Worm (Caenorhabditis elegans) whole organism, late embryonic: ENCODE results near the gene F35B12.10.

Source experiments
- C08G9.2 ChIP-seq: sonication (generic microtip); optimal IDR thresholded peaks from 2 replicates; lab custom pipeline; 2016; ENCODE audit warnings: mild to moderate bottlenecking, missing genetic modification characterization, moderate library complexity, missing compliant biosample characterization
- C38D4.7 ChIP-seq: fragments of 200-800 bp; sonication (Bioruptor generic); optimal IDR thresholded peaks from 2 replicates; lab custom pipeline; 2018; ENCODE audit warnings: mild to moderate bottlenecking, missing genetic modification characterization, moderate library complexity, missing compliant biosample characterization
- K02D7.2 ChIP-seq: sonication (generic microtip); optimal IDR thresholded peaks from 2 replicates; lab custom pipeline; 2017; ENCODE audit warnings: mild to moderate bottlenecking, missing genetic modification characterization, missing compliant biosample characterization
- T23F11.4 ChIP-seq: fragments of 200-800 bp; sonication (Bioruptor generic); optimal IDR thresholded peaks from 2 replicates; lab custom pipeline; 2018; ENCODE audit warnings: mild to moderate bottlenecking, missing genetic modification characterization, missing compliant biosample characterization
- ama-1 ChIP-seq: fragments of 150-350 bp; optimal IDR thresholded peaks from 2 replicates; lab custom pipeline; 2014
- ceh-14 ChIP-seq: sonication (generic microtip); optimal IDR thresholded peaks from 2 replicates; lab custom pipeline; 2016; ENCODE audit warnings: missing genotype, missing genetic modification characterization, missing compliant biosample characterization
- ceh-18 ChIP-seq: sonication (generic microtip); optimal IDR thresholded peaks from 2 replicates; lab custom pipeline; 2016; ENCODE audit warnings: missing genetic modification characterization, missing compliant biosample characterization
- ceh-22 ChIP-seq: sonication (generic microtip); optimal IDR thresholded peaks from 2 replicates; lab custom pipeline; 2017; ENCODE audit warnings: missing biosample characterization, missing genetic modification characterization
- ceh-24 ChIP-seq: sonication (generic microtip); optimal IDR thresholded peaks from 2 replicates; lab custom pipeline; 2016; ENCODE audit warnings: mild to moderate bottlenecking, missing genetic modification characterization, missing compliant biosample characterization
- ceh-30 ChIP-seq: fragments of 150-350 bp; optimal IDR thresholded peaks from 2 replicates; lab custom pipeline; 2014; ENCODE audit warnings: missing biosample characterization, missing genetic modification characterization
- ceh-31 ChIP-seq: sonication (generic microtip); optimal IDR thresholded peaks from 2 replicates; lab custom pipeline; 2016; ENCODE audit warnings: missing genetic modification characterization, missing compliant biosample characterization
- ceh-34 ChIP-seq: sonication (generic microtip); optimal IDR thresholded peaks from 2 replicates; lab custom pipeline; 2016; ENCODE audit warnings: mild to moderate bottlenecking, missing genetic modification characterization, missing compliant biosample characterization
- ceh-45 ChIP-seq: fragments of 200-800 bp; sonication (Bioruptor generic); IDR thresholded peaks from 2 replicates; pipeline ENCODE4 v1.3.6; 2022; ENCODE audit warnings: missing genetic modification reagents, missing genetic modification characterization, missing compliant biosample characterization
- ceh-6 ChIP-seq: fragments of 200-800 bp; sonication (Bioruptor generic); optimal IDR thresholded peaks from 2 replicates; lab custom pipeline; 2018; ENCODE audit warnings: mild to moderate bottlenecking, missing genetic modification characterization, missing compliant biosample characterization
- ceh-9 ChIP-seq: sonication (generic microtip); optimal IDR thresholded peaks from 2 replicates; lab custom pipeline; 2016; ENCODE audit warnings: mild to moderate bottlenecking, missing genetic modification characterization, inconsistent platforms, missing compliant biosample characterization
- dmd-4 ChIP-seq: sonication (generic microtip); optimal IDR thresholded peaks from 2 replicates; lab custom pipeline; 2016; ENCODE audit warnings: borderline replicate concordance, missing genetic modification characterization, missing compliant biosample characterization
- dve-1 ChIP-seq: sonication (generic microtip); optimal IDR thresholded peaks from 2 replicates; lab custom pipeline; 2017; ENCODE audit warnings: antibody characterized with exemption, mild to moderate bottlenecking, missing genetic modification characterization, missing compliant biosample characterization
- ets-4 ChIP-seq: sonication (generic microtip); optimal IDR thresholded peaks from 2 replicates; lab custom pipeline; 2016; ENCODE audit warnings: missing genetic modification characterization, missing compliant biosample characterization
- eyg-1 ChIP-seq: sonication (generic microtip); optimal IDR thresholded peaks from 2 replicates; lab custom pipeline; 2016; ENCODE audit warnings: missing genotype, missing genetic modification characterization, missing compliant biosample characterization
- fax-1 ChIP-seq: sonication (generic microtip); optimal IDR thresholded peaks from 2 replicates; lab custom pipeline; 2016; ENCODE audit warnings: missing genotype, missing genetic modification characterization, missing compliant biosample characterization
- fkh-10 ChIP-seq: fragments of 150-350 bp; optimal IDR thresholded peaks from 2 replicates; lab custom pipeline; 2014; ENCODE audit warnings: missing biosample characterization, missing genetic modification reagents, missing genetic modification characterization
- gmeb-2 ChIP-seq: sonication (generic microtip); optimal IDR thresholded peaks from 2 replicates; lab custom pipeline; 2016; ENCODE audit warnings: missing genetic modification characterization, inconsistent platforms, missing compliant biosample characterization
- hlh-13 ChIP-seq: fragments of 200-800 bp; sonication (Bioruptor generic); optimal IDR thresholded peaks from 2 replicates; lab custom pipeline; 2018; ENCODE audit warnings: mild to moderate bottlenecking, missing genetic modification characterization, missing compliant biosample characterization
- hlh-15 ChIP-seq: sonication (generic microtip); optimal IDR thresholded peaks from 2 replicates; lab custom pipeline; 2016; ENCODE audit warnings: missing genetic modification characterization, missing compliant biosample characterization
- hlh-30 ChIP-seq: sonication (generic microtip); optimal IDR thresholded peaks from 2 replicates; lab custom pipeline; 2017; ENCODE audit warnings: antibody characterized with exemption, missing genetic modification characterization, missing compliant biosample characterization; ENCODE audit not compliant: insufficient read depth
- hlh-8 ChIP-seq: sonication (generic microtip); optimal IDR thresholded peaks from 2 replicates; lab custom pipeline; 2016; ENCODE audit warnings: missing genotype, missing genetic modification characterization, missing compliant biosample characterization
- lin-11 ChIP-seq: fragments of 200-800 bp; sonication (Bioruptor generic); optimal IDR thresholded peaks from 2 replicates; lab custom pipeline; 2018; ENCODE audit warnings: mild to moderate bottlenecking, missing genetic modification characterization, missing compliant biosample characterization
- madf-2 ChIP-seq: sonication (generic microtip); optimal IDR thresholded peaks from 2 replicates; lab custom pipeline; 2017; ENCODE audit warnings: missing genetic modification characterization, missing compliant biosample characterization
- mec-3 ChIP-seq: sonication (generic microtip); optimal IDR thresholded peaks from 2 replicates; lab custom pipeline; 2016; ENCODE audit warnings: borderline replicate concordance, missing genetic modification characterization, missing compliant biosample characterization
- nhr-232 ChIP-seq: sonication (generic microtip); optimal IDR thresholded peaks from 2 replicates; lab custom pipeline; 2016; ENCODE audit warnings: missing genetic modification characterization, missing compliant biosample characterization
- odd-2 ChIP-seq: sonication (generic microtip); optimal IDR thresholded peaks from 2 replicates; lab custom pipeline; 2017; ENCODE audit warnings: antibody characterized with exemption, mild to moderate bottlenecking, missing genetic modification characterization, missing compliant biosample characterization
- pag-3 ChIP-seq: sonication (generic microtip); optimal IDR thresholded peaks from 2 replicates; lab custom pipeline; 2016; ENCODE audit warnings: missing compliant biosample characterization, missing genetic modification characterization, borderline replicate concordance
- pat-9 ChIP-seq: fragments of 200-800 bp; sonication (Bioruptor generic); optimal IDR thresholded peaks from 2 replicates; lab custom pipeline; 2018; ENCODE audit warnings: mild to moderate bottlenecking, missing genetic modification characterization, moderate library complexity, missing compliant biosample characterization
- pha-2 ChIP-seq: sonication (generic microtip); optimal IDR thresholded peaks from 2 replicates; lab custom pipeline; 2017; ENCODE audit warnings: mild to moderate bottlenecking, missing genetic modification characterization, missing compliant biosample characterization
- pqm-1 ChIP-seq: sonication (generic microtip); optimal IDR thresholded peaks from 2 replicates; lab custom pipeline; 2016; ENCODE audit warnings: missing genetic modification characterization, missing compliant biosample characterization
- pros-1 ChIP-seq: fragments of 150-350 bp; optimal IDR thresholded peaks from 2 replicates; lab custom pipeline; 2014; ENCODE audit warnings: missing biosample characterization, missing genetic modification reagents, missing genetic modification characterization
- rnt-1 ChIP-seq: sonication (generic microtip); optimal IDR thresholded peaks from 2 replicates; lab custom pipeline; 2016; ENCODE audit warnings: missing genetic modification characterization, missing compliant biosample characterization
- sdc-2 ChIP-seq: sonication (generic microtip); optimal IDR thresholded peaks from 2 replicates; lab custom pipeline; 2016; ENCODE audit warnings: missing genotype, missing genetic modification characterization, missing compliant biosample characterization
- sox-4 ChIP-seq: sonication (generic microtip); optimal IDR thresholded peaks from 2 replicates; lab custom pipeline; 2017; ENCODE audit warnings: mild to moderate bottlenecking, missing genetic modification characterization, inconsistent platforms, missing compliant biosample characterization
- tbx-2 ChIP-seq: sonication (generic microtip); optimal IDR thresholded peaks from 2 replicates; lab custom pipeline; 2016; ENCODE audit warnings: missing genetic modification characterization, missing compliant biosample characterization
- ttx-3 ChIP-seq: sonication (generic microtip); optimal IDR thresholded peaks from 2 replicates; lab custom pipeline; 2016; ENCODE audit warnings: missing genetic modification reagents, missing genetic modification characterization, missing compliant biosample characterization
- unc-3 ChIP-seq, 2 experiments: fragments of 200-800 bp in 1 of 2; sonication (Bioruptor generic) in 1 of 2; sonication (generic microtip) in 1 of 2; conservative IDR thresholded peaks in 1 of 2; optimal IDR thresholded peaks in 1 of 2; 2 replicates each; pipeline versions ENCODE4 v1.3.6 to Lab custom; 2016 to 2022; ENCODE audit warnings: missing compliant biosample characterization in 2 of 2, missing genetic modification characterization in 2 of 2, missing genetic modification reagents in 1 of 2
- unc-55 ChIP-seq: sonication (generic microtip); optimal IDR thresholded peaks from 2 replicates; lab custom pipeline; 2017; ENCODE audit warnings: missing biosample characterization, missing genetic modification reagents, missing genetic modification characterization
- zip-5 ChIP-seq: sonication (generic microtip); optimal IDR thresholded peaks from 2 replicates; lab custom pipeline; 2016; ENCODE audit warnings: missing genetic modification characterization, missing compliant biosample characterization

The F35B12.10 gene

DNA sequence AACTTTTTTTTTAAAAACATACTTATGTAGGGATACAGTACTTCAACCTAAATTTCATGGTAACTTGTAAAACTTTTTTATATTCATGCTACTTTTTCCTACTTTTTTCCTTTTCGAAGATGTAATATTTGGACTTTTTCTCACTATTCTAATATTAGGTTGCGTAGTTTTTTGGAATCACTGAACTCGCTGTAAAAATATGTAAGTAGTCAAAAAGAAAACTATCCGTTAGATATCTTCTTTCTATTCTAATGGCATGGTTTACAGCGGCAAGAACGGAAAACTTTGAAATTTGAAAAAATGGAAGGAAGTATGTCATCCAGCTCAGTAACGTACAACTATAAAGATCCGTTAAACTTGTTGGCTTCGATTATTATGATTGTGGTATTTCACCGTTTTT is 39.6 kb downstream of the F35B12.10 start, which contains the start of gene srx-82:
srx-82 (plus strand) TSS at position 301 of the 400 bp plus-strand sequence.
- TF ChIP-seq pros-1 (tag; lab: Kevin White, UChicago) (no peak), pat-9 (no peak), sdc-2 (tag; lab: Kevin White, UChicago) (no peak), ceh-31 (tag; lab: Kevin White, UChicago) (no peak), ceh-18 (tag; lab: Kevin White, UChicago) (no peak), ets-4 (tag; lab: Kevin White, UChicago) (no peak), C08G9.2 (no peak), tbx-2 (tag; lab: Kevin White, UChicago) (no peak), ceh-24 (tag; lab: Kevin White, UChicago) (no peak), mec-3 (tag; lab: Kevin White, UChicago) (no peak), hlh-30 (no peak), ceh-22 (tag; lab: Kevin White, UChicago) (no peak)

DNA sequence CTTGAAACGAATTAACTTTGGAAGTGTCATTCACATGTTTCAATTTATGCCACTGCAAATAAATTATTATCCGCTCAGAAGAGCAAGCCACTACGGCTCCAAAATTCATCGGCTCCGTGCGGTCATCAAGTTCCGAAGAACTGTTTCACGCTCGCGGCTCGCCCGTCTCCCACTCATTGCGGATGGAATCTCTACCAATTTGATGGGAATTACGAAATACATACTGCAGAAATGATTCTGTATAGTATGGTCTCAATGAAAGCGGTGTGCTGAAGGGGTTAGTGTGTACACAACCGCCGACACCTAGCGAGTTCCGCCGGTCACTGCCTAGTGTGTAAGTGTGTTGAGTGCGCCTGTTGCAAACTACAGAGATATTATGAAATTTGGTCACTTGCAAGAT is 44.0 kb downstream of the F35B12.10 start:
- TF ChIP-seq ama-1 (lab: Kevin White, UChicago) (peak; percentile 1), zip-5 (tag; lab: Kevin White, UChicago) (no peak)

DNA sequence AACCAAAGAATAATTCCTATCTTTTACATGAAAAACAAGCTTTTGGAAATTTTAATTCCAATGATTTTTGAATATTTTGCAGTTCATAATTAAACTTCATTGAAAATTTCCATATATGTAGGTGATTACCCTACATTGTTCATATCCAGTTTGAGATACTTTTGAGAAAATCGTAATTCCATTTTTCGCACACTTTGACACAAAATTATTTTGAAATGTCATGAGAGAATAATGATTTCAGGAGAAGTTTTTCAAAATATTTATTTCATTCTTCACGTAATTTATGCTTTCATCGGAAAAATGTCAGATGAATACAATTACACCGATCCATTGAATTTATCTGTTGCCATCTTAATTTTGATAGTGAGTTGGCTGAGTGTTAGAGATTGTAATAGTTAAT is 45.9 kb downstream of the F35B12.10 start, which contains the start of gene srx-88:
srx-88 (plus strand) TSS at position 301 of the 400 bp plus-strand sequence.
- TF ChIP-seq ama-1 (lab: Kevin White, UChicago) (no peak), madf-2 (tag; lab: Kevin White, UChicago) (no peak), zip-5 (tag; lab: Kevin White, UChicago) (no peak), pqm-1 (tag; lab: Kevin White, UChicago) (no peak), odd-2 (tag; lab: Kevin White, UChicago) (no peak), sox-4 (tag; lab: Kevin White, UChicago) (no peak), fax-1 (tag; lab: Kevin White, UChicago) (no peak), ceh-34 (tag; lab: Kevin White, UChicago) (no peak), hlh-30 (no peak), ceh-9 (tag; lab: Kevin White, UChicago) (no peak), hlh-8 (tag; lab: Kevin White, UChicago) (no peak), mec-3 (tag; lab: Kevin White, UChicago) (no peak), K02D7.2 (no peak), eyg-1 (tag; lab: Kevin White, UChicago) (no peak), ceh-30 (no peak), ttx-3 (tag; lab: Kevin White, UChicago) (no peak), unc-55 (no peak), fkh-10 (GFP tag; lab: Kevin White, UChicago) (no peak), lin-11 (tag; lab: Kevin White, UChicago) (no peak), sdc-2 (tag; lab: Kevin White, UChicago) (no peak)

DNA sequence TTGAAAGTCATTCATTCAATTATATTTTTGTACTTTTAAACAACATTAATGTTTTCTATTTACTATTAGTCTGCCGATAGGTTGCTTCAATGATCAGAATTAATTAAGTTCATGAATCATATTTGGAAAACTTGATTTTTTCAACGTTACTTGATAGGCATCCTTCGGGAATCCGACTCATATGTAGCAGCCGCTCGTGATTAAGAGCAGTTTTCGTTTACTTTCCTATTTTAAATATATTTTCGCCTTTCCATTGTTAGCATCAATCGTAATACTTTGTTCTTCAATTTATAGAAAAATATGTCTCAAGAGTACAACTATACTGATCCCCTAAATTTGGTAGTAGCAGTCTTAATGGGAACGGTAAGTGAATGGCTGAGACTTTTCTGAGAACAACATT is 48.2 kb downstream of the F35B12.10 start, which contains the start of gene srx-90:
srx-90 (plus strand) TSS at position 301 of the 400 bp plus-strand sequence.
- no peak for TF ChIP-seq T23F11.4 (GFP tag; lab: Kevin White, UChicago)
- no peak for TF ChIP-seq hlh-15 (tag; lab: Kevin White, UChicago)
- no peak for TF ChIP-seq unc-3 (GFP tag; conservative IDR thresholded peaks at IDR 0.05; lab: Robert Waterston, UW)
- TF ChIP-seq unc-3 (tag; optimal IDR thresholded peaks at IDR 0.05; lab: Kevin White, UChicago): no peak
- no peak for TF ChIP-seq gmeb-2 (tag; lab: Kevin White, UChicago)
- TF ChIP-seq rnt-1: no peak
- no peak for TF ChIP-seq ceh-14 (tag; lab: Kevin White, UChicago)
- TF ChIP-seq dve-1: no peak
- TF ChIP-seq pha-2 (tag; lab: Kevin White, UChicago): no peak
- TF ChIP-seq nhr-232 (tag; lab: Kevin White, UChicago): no peak
- TF ChIP-seq lin-11 (tag; lab: Kevin White, UChicago): no peak
- no peak for TF ChIP-seq sox-4 (tag; lab: Kevin White, UChicago)
- TF ChIP-seq C38D4.7: no peak
- no peak for TF ChIP-seq ceh-30
- no peak for TF ChIP-seq ceh-6 (GFP tag; lab: Kevin White, UChicago)
- TF ChIP-seq pros-1 (tag; lab: Kevin White, UChicago): no peak
- TF ChIP-seq ceh-45: no peak
- TF ChIP-seq pag-3 (tag; lab: Kevin White, UChicago): no peak
- TF ChIP-seq dmd-4 (tag; lab: Kevin White, UChicago): no peak
- TF ChIP-seq hlh-13 (GFP tag; lab: Kevin White, UChicago): no peak
- TF ChIP-seq hlh-30: no peak
